Fruit fly (Drosophila melanogaster): ENCODE data around the gene Xrcc2.

- TF ChIP-seq CG17829 (tag; optimal IDR thresholded peaks at IDR 0.05) (no peak), H15 (GFP tag; IDR thresholded peaks at IDR 0.05) (no peak), CG17802 (tag; optimal IDR thresholded peaks at IDR 0.05) (no peak), Bteb2 (GFP tag; optimal IDR thresholded peaks at IDR 0.05) (no peak), insv (GFP tag; optimal IDR thresholded peaks at IDR 0.05) (no peak)
These were observed 37.3 kb downstream of the Xrcc2 start for dm6 chrX:18537066-18537759.

All from whole organism, embryonic.